Worm (Caenorhabditis elegans) whole organism, L2 larva: ENCODE measurements around the gene F18C5.9.

ENCODE experiments used
- C34F6.9 ChIP-seq: fragments of 150-350 bp; optimal IDR thresholded peaks from 2 replicates; lab custom pipeline; 2014; ENCODE audit warnings: missing biosample characterization, missing genetic modification characterization
- F13H6.1 ChIP-seq: sonication (generic microtip); optimal IDR thresholded peaks from 2 replicates; lab custom pipeline; 2016; ENCODE audit warnings: missing genetic modification characterization, missing compliant biosample characterization
- R02D3.7 ChIP-seq: fragments of 150-350 bp; optimal IDR thresholded peaks from 2 replicates; lab custom pipeline; 2014; ENCODE audit warnings: missing biosample characterization, missing genetic modification characterization
- ZK546.5 ChIP-seq: sonication (generic microtip); optimal IDR thresholded peaks from 2 replicates; lab custom pipeline; 2017; ENCODE audit warnings: missing biosample characterization, missing genetic modification characterization
- alr-1 ChIP-seq: fragments of 150-350 bp; optimal IDR thresholded peaks from 2 replicates; lab custom pipeline; 2014; ENCODE audit warnings: missing biosample characterization, missing genetic modification characterization
- aly-2 ChIP-seq: fragments of 150-350 bp; optimal IDR thresholded peaks from 2 replicates; lab custom pipeline; 2014; ENCODE audit warnings: missing biosample characterization, missing genetic modification characterization
- ama-1 ChIP-seq: fragments of 150-350 bp; optimal IDR thresholded peaks from 2 replicates; lab custom pipeline; 2018; ENCODE audit warnings: inconsistent platforms
- blmp-1 ChIP-seq: sonication (generic microtip); optimal IDR thresholded peaks from 2 replicates; lab custom pipeline; 2017; ENCODE audit warnings: missing genetic modification characterization, mild to moderate bottlenecking, missing compliant biosample characterization, antibody characterized with exemption, moderate library complexity; ENCODE audit not compliant: insufficient read depth
- ceh-16 ChIP-seq: fragments of 150-350 bp; optimal IDR thresholded peaks from 2 replicates; lab custom pipeline; 2014; ENCODE audit warnings: missing biosample characterization, missing genetic modification characterization
- ceh-82 ChIP-seq: fragments of 150-350 bp; optimal IDR thresholded peaks from 2 replicates; lab custom pipeline; 2014; ENCODE audit warnings: missing biosample characterization, missing genetic modification characterization
- crh-2 ChIP-seq: sonication (generic microtip); optimal IDR thresholded peaks from 2 replicates; lab custom pipeline; 2017; ENCODE audit warnings: missing biosample characterization, missing genetic modification characterization
- egl-27 ChIP-seq: sonication (generic microtip); optimal IDR thresholded peaks from 3 replicates; lab custom pipeline; 2017; ENCODE audit warnings: missing biosample characterization, missing genetic modification reagents, missing genetic modification characterization
- elt-3 ChIP-seq: sonication (generic microtip); optimal IDR thresholded peaks from 2 replicates; lab custom pipeline; 2017; ENCODE audit warnings: missing biosample characterization, missing genetic modification characterization
- fos-1 ChIP-seq: fragments of 150-350 bp; optimal IDR thresholded peaks from 2 replicates; lab custom pipeline; 2014; ENCODE audit warnings: missing biosample characterization, missing genetic modification characterization
- gmeb-1 ChIP-seq: fragments of 150-350 bp; optimal IDR thresholded peaks from 2 replicates; lab custom pipeline; 2014; ENCODE audit warnings: missing biosample characterization, missing genetic modification characterization
- lin-11 ChIP-seq: fragments of 150-350 bp; sonication (generic microtip); optimal IDR thresholded peaks from 2 replicates; lab custom pipeline; 2014; ENCODE audit warnings: missing biosample characterization, missing genetic modification characterization, inconsistent platforms, mixed read lengths
- lin-39 ChIP-seq: fragments of 150-350 bp; optimal IDR thresholded peaks from 2 replicates; lab custom pipeline; 2014; ENCODE audit warnings: missing biosample characterization, missing genetic modification reagents, missing genetic modification characterization
- lsy-2 ChIP-seq, 2 experiments: fragments of 150-350 bp in 1 of 2; sonication (generic microtip) in 1 of 2; optimal IDR thresholded peaks; 2 replicates each; lab custom pipeline; 2014 to 2017; ENCODE audit warnings: missing biosample characterization in 2 of 2, missing genetic modification characterization in 2 of 2
- mab-5 ChIP-seq: fragments of 150-350 bp; optimal IDR thresholded peaks from 2 replicates; lab custom pipeline; 2014; ENCODE audit warnings: missing biosample characterization, missing genetic modification characterization
- mbf-1 ChIP-seq: sonication (generic microtip); optimal IDR thresholded peaks from 2 replicates; lab custom pipeline; 2017; ENCODE audit warnings: missing biosample characterization, missing genetic modification characterization
- mdl-1 ChIP-seq, 2 experiments: fragments of 150-350 bp in 1 of 2; sonication (generic microtip) in 1 of 2; optimal IDR thresholded peaks; 2 replicates each; lab custom pipeline; 2017; ENCODE audit warnings: missing biosample characterization in 2 of 2, missing genetic modification characterization in 2 of 2
- nhr-10 ChIP-seq: sonication (generic microtip); optimal IDR thresholded peaks from 2 replicates; lab custom pipeline; 2017; ENCODE audit warnings: missing biosample characterization, missing genetic modification characterization
- nhr-129 ChIP-seq: fragments of 150-350 bp; optimal IDR thresholded peaks from 2 replicates; lab custom pipeline; 2014; ENCODE audit warnings: missing biosample characterization, missing genetic modification characterization
- nhr-21 ChIP-seq: fragments of 150-350 bp; optimal IDR thresholded peaks from 2 replicates; lab custom pipeline; 2014; ENCODE audit warnings: missing biosample characterization, missing genetic modification characterization
- nhr-23 ChIP-seq: fragments of 150-350 bp; optimal IDR thresholded peaks from 2 replicates; lab custom pipeline; 2014; ENCODE audit warnings: missing biosample characterization, missing genetic modification reagents, missing genetic modification characterization
- nhr-237 ChIP-seq: fragments of 150-350 bp; optimal IDR thresholded peaks from 2 replicates; lab custom pipeline; 2014; ENCODE audit warnings: missing biosample characterization, missing genetic modification characterization
- nhr-25 ChIP-seq: fragments of 150-350 bp; sonication (generic microtip); optimal IDR thresholded peaks from 3 replicates; lab custom pipeline; 2014; ENCODE audit warnings: missing biosample characterization, missing genetic modification characterization
- nhr-6 ChIP-seq: fragments of 150-350 bp; optimal IDR thresholded peaks from 2 replicates; lab custom pipeline; 2014; ENCODE audit warnings: missing biosample characterization, missing genetic modification characterization
- peb-1 ChIP-seq: fragments of 150-350 bp; optimal IDR thresholded peaks from 2 replicates; lab custom pipeline; 2014; ENCODE audit warnings: missing biosample characterization, missing genetic modification characterization
- sem-4 ChIP-seq: fragments of 150-350 bp; optimal IDR thresholded peaks from 2 replicates; lab custom pipeline; 2014; ENCODE audit warnings: missing biosample characterization, missing genetic modification reagents, missing genetic modification characterization
- skn-1 ChIP-seq: sonication (generic microtip); optimal IDR thresholded peaks from 2 replicates; lab custom pipeline; 2017; ENCODE audit warnings: missing biosample characterization, missing genetic modification characterization
- sma-9 ChIP-seq, 2 experiments: fragments of 150-350 bp in 1 of 2; sonication (generic microtip) in 1 of 2; optimal IDR thresholded peaks; 2 replicates each; lab custom pipeline; 2014 to 2016; ENCODE audit warnings: missing genetic modification characterization in 2 of 2, mild to moderate bottlenecking in 1 of 2, missing biosample characterization in 1 of 2, missing compliant biosample characterization in 1 of 2, missing genetic modification reagents in 1 of 2, moderate library complexity in 1 of 2
- unc-55 ChIP-seq: fragments of 150-350 bp; sonication (generic microtip); optimal IDR thresholded peaks from 3 replicates; lab custom pipeline; 2014; ENCODE audit warnings: missing biosample characterization, missing genetic modification reagents, missing genetic modification characterization
- unc-62 ChIP-seq: fragments of 150-350 bp; optimal IDR thresholded peaks from 2 replicates; lab custom pipeline; 2014; ENCODE audit warnings: missing biosample characterization, missing genetic modification reagents, missing genetic modification characterization
- zag-1 ChIP-seq: fragments of 150-350 bp; optimal IDR thresholded peaks from 2 replicates; lab custom pipeline; 2014; ENCODE audit warnings: missing biosample characterization, missing genetic modification characterization
- ztf-1 ChIP-seq: fragments of 200-800 bp; sonication (Bioruptor generic); conservative IDR thresholded peaks from 2 replicates; pipeline ENCODE4 v1.3.6; 2022; ENCODE audit warnings: missing genetic modification characterization, missing compliant biosample characterization
- ztf-4 ChIP-seq: fragments of 150-350 bp; optimal IDR thresholded peaks from 2 replicates; lab custom pipeline; 2014; ENCODE audit warnings: missing biosample characterization, missing genetic modification characterization

F18C5.9 gene

DNA sequence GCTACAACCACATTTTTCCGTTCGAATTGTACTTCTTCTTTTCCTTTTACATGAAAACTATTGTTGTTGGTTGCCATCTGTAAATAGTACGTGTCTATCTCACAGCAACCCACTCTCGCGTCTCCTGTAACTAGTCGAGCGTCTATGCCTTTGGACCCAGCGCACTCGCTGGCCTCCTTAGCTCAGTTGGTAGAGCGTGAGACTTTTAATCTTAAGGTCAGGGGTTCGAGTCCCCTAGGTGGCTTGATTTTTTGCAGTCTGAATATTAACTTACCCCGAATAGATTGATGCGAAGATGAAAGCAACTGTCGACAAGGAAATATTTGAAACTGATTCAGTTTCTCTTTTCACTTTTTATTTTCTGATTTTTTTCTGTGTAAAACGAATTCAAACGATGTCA lies 1.9 kb upstream of the F18C5.9 start, which contains the start of gene mpz-3 (continued):
- no peak for TF ChIP-seq nhr-25
- TF ChIP-seq C34F6.9 (tag; lab: Kevin White, UChicago): peak; percentile 37
- TF ChIP-seq R02D3.7 (tag; lab: Kevin White, UChicago): no peak
- no peak for TF ChIP-seq lin-39
- no peak for TF ChIP-seq elt-3 (tag; lab: Kevin White, UChicago)
- TF ChIP-seq mbf-1 (tag; lab: Kevin White, UChicago): no peak
- TF ChIP-seq ceh-82 (tag; lab: Kevin White, UChicago): no peak
- peak; percentile 57 for TF ChIP-seq fos-1 (tag; lab: Kevin White, UChicago)
- peak; percentile 4 for TF ChIP-seq lin-11 (tag; lab: Kevin White, UChicago)
- peak; percentile 68 for TF ChIP-seq nhr-129 (tag; lab: Kevin White, UChicago)

- TF ChIP-seq skn-1 (tag; lab: Kevin White, UChicago) (no peak), peb-1 (tag; lab: Kevin White, UChicago) (no peak), mab-5 (no peak), nhr-25 (no peak), crh-2 (tag; lab: Kevin White, UChicago) (no peak), nhr-21 (no peak), F13H6.1 (tag; lab: Kevin White, UChicago) (no peak)
- TF ChIP-seq, all 48 proteins: peak for 0
Measured at ce11 chrII:6568707-6569106, 1.8 kb downstream of the F18C5.9 start, which contains the start of gene sra-27. Gene sra-27, plus strand, starts transcription at chrII:6569007.

DNA sequence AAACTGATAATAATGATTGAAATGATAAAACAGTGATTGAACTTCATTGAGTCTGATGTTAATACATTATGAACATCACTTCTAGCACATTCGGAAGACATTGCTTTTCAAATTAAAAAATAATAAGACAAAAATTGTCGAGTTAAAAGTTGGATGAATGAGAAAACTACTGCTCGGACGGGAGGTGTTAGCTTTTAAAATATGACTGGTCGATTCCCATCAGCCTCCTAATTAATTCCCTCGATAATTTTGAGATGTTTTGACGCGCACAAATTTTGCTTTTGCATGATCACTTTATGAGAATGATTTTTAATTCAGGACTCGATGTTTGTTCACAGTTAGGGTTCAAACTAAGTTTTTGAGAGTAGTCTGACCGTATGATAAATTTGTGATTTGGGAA lies 6.7 kb downstream of the F18C5.9 start, which contains the start of gene sra-28:
sra-28 (minus strand) TSS at position 101 of the 400 bp plus-strand sequence.
- TF ChIP-seq blmp-1 (no peak), nhr-21 (no peak), alr-1 (tag; lab: Kevin White, UChicago) (no peak), lin-39 (no peak), aly-2 (tag; lab: Kevin White, UChicago) (no peak)

- TF ChIP-seq zag-1 (tag; lab: Kevin White, UChicago) (no peak), C34F6.9 (tag; lab: Kevin White, UChicago) (no peak), sem-4 (tag; lab: Kevin White, UChicago) (no peak), nhr-6 (no peak), fos-1 (tag; lab: Kevin White, UChicago) (no peak), ztf-4 (tag; lab: Kevin White, UChicago) (no peak), ama-1 (no peak), nhr-10 (no peak), crh-2 (tag; lab: Kevin White, UChicago) (no peak), aly-2 (tag; lab: Kevin White, UChicago) (no peak), lin-39 (no peak), nhr-237 (no peak), nhr-25 (no peak)
Measured at ce11 chrII:6575647-6576046, 8.7 kb downstream of the F18C5.9 start, which contains the start of gene sra-29. Gene sra-29, minus strand, starts transcription at chrII:6575747.

DNA sequence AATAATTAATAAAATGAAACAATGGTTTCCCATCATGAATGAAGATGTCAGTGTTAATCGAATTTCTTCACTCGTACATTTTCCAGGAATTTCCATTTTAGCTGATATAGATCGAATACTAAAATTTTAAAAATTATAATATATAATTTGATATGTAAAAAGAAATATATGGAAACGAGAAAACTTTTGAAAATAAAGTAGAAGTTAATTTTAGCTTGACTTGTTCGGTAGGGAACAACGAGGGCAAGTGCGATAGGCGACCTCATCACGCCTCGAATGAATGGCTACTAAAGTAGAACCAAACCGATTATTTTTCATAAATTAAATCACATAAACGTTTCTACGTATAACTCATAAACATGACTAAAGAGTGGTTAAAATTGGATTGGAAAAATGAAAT lies 11.4 kb downstream of the F18C5.9 start, which contains the start of gene sra-31:
sra-31 (minus strand) TSS at position 101 of the 400 bp plus-strand sequence.
- no peak for TF ChIP-seq unc-62 (GFP tag; lab: Kevin White, UChicago)
- no peak for TF ChIP-seq ama-1
- TF ChIP-seq nhr-23 (tag; lab: Kevin White, UChicago): no peak
- TF ChIP-seq lin-11 (tag; lab: Kevin White, UChicago): no peak
- TF ChIP-seq peb-1 (tag; lab: Kevin White, UChicago): no peak
- TF ChIP-seq blmp-1: no peak
- TF ChIP-seq nhr-25: no peak
- no peak for TF ChIP-seq nhr-237
- TF ChIP-seq unc-55 (GFP tag; lab: Kevin White, UChicago): no peak
- no peak for TF ChIP-seq mdl-1 (tag; optimal IDR thresholded peaks at IDR 0.05; lab: Kevin White, UChicago)
- no peak for TF ChIP-seq ZK546.5 (tag; lab: Kevin White, UChicago)
- no peak for TF ChIP-seq nhr-6
- TF ChIP-seq, all 48 proteins: peak for 0

- TF ChIP-seq sma-9 (GFP tag; optimal IDR thresholded peaks at IDR 0.05; lab: Kevin White, UChicago) (no peak), sma-9 (tag; optimal IDR thresholded peaks at IDR 0.05; lab: Kevin White, UChicago) (no peak), mbf-1 (tag; lab: Kevin White, UChicago) (no peak), nhr-237 (no peak), fos-1 (tag; lab: Kevin White, UChicago) (no peak), gmeb-1 (tag; lab: Kevin White, UChicago) (no peak), nhr-25 (no peak), nhr-129 (tag; lab: Kevin White, UChicago) (no peak), C34F6.9 (tag; lab: Kevin White, UChicago) (no peak), ZK546.5 (tag; lab: Kevin White, UChicago) (no peak), ceh-82 (tag; lab: Kevin White, UChicago) (no peak), lsy-2 (tag; optimal IDR thresholded peaks at IDR 0.05; lab: Kevin White, UChicago) (no peak), sem-4 (tag; lab: Kevin White, UChicago) (no peak), egl-27 (tag; lab: Kevin White, UChicago) (no peak), mdl-1 (tag; optimal IDR thresholded peaks at IDR 0.05; lab: Kevin White, UChicago) (no peak), ceh-16 (no peak), ztf-1 (no peak)
Measured at ce11 chrII:6581236-6581635, 14.3 kb downstream of the F18C5.9 start, which contains the start of gene C56C10.6. Gene C56C10.6, minus strand, starts transcription at chrII:6581336.
